Fruit fly (Drosophila melanogaster): ENCODE results near the gene twit.

dm6 chr2L:20820767-20821166 is 31.6 kb upstream of the twit start, which contains the start of gene CheB38c:
- TF ChIP-seq CG8478 (optimal IDR thresholded peaks at IDR 0.05) (no peak), CTCF (optimal IDR thresholded peaks at IDR 0.05) (no peak)

Data from S2 (cell line).